Fruit fly (Drosophila melanogaster): Measurements from ENCODE around the gene CG8661.

Gene CG8661

DNA sequence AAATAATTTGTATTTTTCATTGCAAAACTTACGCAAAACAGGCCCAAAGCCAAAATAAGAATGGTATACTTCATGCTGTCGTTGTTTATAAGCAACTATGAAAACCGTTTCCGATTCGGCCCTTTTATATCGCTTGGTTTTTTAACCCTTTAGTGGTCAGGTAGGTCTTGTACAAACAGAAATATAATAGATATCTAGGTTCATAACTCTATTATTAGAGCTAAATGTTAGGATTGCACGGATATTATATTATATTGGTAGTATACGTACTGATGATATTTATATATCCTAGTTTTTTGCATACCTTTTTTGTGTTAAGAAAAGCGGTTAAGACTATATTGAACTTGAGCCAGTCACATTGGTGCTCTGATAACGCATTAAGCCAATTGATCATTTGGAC, at the start of gene CG8661:
TSS of gene CG8661 (minus strand) at position 101 of the 400 bp plus-strand sequence.
- TF ChIP-seq h (optimal IDR thresholded peaks at IDR 0.05): no peak
- no peak for TF ChIP-seq ttk (optimal IDR thresholded peaks at IDR 0.05)
- no peak for TF ChIP-seq Myc (optimal IDR thresholded peaks at IDR 0.05)
- no peak for TF ChIP-seq insv (optimal IDR thresholded peaks at IDR 0.05)
- TF ChIP-seq psq (optimal IDR thresholded peaks at IDR 0.05): no peak
- no peak for TF ChIP-seq Sin3A (optimal IDR thresholded peaks at IDR 0.05)

DNA sequence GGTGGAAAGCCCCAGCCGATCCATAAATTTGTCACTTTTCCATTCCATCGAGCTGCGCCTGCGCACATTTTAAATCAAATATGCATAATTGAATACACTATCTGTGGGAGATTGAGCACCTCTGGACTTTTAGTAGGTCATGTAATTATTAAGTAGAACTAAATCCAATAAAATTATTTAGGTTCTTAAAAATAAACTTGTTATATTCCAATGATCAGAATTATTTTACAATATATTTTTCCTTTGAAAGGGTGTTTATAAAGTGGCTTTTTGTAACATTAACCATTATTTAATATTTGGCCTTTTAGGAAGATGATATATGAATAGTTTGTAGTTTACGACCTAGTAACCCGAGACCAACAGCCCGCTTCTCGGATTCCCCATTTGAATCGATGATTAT, 49.8 kb upstream of the CG8661 start:
- TF ChIP-seq h (optimal IDR thresholded peaks at IDR 0.05): no peak
- no peak for TF ChIP-seq Sin3A (optimal IDR thresholded peaks at IDR 0.05)
- TF ChIP-seq ttk (optimal IDR thresholded peaks at IDR 0.05): no peak
- no peak for TF ChIP-seq psq (optimal IDR thresholded peaks at IDR 0.05)
- no peak for TF ChIP-seq insv (optimal IDR thresholded peaks at IDR 0.05)
- TF ChIP-seq Myc (optimal IDR thresholded peaks at IDR 0.05): no peak

DNA sequence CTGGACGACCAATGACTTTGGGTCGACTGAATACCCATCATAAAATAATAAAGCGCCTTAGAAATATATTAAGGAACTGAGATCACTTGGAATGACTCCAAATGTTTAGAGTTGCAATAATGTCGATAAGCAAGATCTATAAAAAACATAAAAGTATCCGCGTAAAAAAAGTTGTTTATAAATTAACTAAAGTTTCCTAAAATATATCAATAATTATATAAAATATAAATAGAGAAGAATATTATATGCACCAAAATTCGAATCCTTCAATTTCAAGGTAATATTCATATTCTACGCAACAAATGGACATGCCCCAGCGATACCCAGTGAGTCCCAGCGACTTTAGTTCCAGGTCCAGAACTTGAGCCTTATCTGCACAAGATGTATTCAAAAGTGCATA, 48.1 kb upstream of the CG8661 start:
- TF ChIP-seq ttk (optimal IDR thresholded peaks at IDR 0.05) (no peak), h (optimal IDR thresholded peaks at IDR 0.05) (no peak), Sin3A (optimal IDR thresholded peaks at IDR 0.05) (no peak), Myc (optimal IDR thresholded peaks at IDR 0.05) (no peak), psq (optimal IDR thresholded peaks at IDR 0.05) (no peak)

DNA sequence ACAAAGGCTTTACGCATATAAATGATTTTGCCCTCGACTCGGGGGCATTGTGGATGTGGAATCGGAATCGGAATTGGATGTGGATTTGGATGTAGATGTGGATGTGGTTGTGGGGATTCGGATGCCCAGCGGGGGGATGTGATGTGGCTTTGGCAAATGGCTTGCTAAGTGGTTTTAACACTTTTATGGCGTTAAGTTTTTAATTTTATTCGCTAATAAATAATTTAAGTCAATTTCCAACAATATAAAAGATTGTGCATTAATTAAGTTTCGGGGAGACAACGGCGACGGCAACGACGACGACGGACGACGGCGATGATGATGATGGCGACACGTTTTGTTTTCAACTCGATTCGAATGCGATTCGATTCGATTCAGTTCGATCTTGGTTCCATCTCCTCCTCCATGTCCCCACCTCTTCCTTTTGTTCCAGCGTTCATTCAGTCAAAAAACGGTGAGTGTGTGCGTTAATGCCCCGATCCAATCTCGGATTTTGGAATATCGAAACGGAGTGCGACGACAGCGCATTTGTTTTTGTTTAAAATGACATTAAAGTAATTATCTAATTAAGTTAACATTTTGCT, 46.5 kb upstream of the CG8661 start:
- TF ChIP-seq h (optimal IDR thresholded peaks at IDR 0.05) (no peak), Myc (optimal IDR thresholded peaks at IDR 0.05) (no peak), insv (optimal IDR thresholded peaks at IDR 0.05) (no peak)

DNA sequence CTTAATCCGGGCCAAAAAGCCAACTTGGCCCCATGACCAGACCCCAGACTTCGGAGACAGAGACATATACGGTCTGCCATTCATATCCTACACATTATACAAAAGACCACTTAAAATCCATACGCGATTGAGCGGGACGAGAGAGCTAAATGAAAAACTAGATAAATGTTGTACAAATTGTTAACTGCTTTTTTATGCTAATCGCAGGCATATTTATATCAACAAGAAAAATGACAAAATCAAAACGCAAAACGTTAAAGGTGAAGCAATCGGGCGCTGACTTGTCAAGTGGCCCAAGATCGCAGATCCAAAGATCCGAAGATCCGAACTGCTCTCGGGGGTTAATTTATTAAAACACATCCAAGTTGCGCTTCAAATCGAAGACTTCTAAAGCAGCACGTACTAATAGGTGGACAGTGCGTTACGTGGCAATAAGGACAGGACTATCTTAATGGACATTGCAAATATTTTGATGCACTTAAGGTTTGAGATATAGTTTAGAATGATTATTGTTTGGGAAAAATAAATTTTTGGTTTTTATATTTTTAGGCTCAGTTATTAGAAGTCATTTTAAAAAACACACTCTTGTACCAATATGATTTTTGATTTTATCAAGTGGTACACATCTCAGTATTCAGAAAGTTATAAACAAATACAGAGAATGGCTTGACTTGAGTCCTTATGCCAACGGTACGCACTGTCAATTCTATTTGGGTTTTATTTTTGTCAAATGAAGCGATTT, 45.8 kb upstream of the CG8661 start:
- TF ChIP-seq insv (optimal IDR thresholded peaks at IDR 0.05): no peak
- no peak for TF ChIP-seq Myc (optimal IDR thresholded peaks at IDR 0.05)
- TF ChIP-seq psq (optimal IDR thresholded peaks at IDR 0.05): no peak
- no peak for TF ChIP-seq ttk (optimal IDR thresholded peaks at IDR 0.05)
- no peak for TF ChIP-seq h (optimal IDR thresholded peaks at IDR 0.05)
- TF ChIP-seq Sin3A (optimal IDR thresholded peaks at IDR 0.05): no peak

DNA sequence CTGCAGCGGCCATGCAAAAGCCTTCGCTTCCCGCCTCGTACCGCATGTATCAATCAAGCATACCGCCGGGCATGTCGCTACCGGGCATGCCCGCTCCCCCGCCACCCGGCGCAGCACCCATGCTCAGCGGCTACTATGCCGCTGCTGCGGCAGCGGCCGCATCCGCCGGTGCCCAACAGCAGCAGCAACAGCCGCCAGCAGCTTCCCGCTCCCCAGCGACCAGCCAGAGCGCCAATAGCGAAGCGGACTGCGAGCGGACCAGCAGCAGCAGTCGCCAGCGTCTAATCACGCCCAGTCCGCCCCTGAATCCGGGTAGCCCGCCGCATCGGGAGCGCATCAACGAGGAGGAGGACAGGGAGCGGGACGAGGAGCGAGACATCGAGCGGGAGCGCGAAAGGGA, 38.6 kb upstream of the CG8661 start:
- TF ChIP-seq insv (optimal IDR thresholded peaks at IDR 0.05) (no peak), ttk (optimal IDR thresholded peaks at IDR 0.05) (no peak), Sin3A (optimal IDR thresholded peaks at IDR 0.05) (no peak), h (optimal IDR thresholded peaks at IDR 0.05) (no peak), Myc (optimal IDR thresholded peaks at IDR 0.05) (no peak), psq (optimal IDR thresholded peaks at IDR 0.05) (no peak)

DNA sequence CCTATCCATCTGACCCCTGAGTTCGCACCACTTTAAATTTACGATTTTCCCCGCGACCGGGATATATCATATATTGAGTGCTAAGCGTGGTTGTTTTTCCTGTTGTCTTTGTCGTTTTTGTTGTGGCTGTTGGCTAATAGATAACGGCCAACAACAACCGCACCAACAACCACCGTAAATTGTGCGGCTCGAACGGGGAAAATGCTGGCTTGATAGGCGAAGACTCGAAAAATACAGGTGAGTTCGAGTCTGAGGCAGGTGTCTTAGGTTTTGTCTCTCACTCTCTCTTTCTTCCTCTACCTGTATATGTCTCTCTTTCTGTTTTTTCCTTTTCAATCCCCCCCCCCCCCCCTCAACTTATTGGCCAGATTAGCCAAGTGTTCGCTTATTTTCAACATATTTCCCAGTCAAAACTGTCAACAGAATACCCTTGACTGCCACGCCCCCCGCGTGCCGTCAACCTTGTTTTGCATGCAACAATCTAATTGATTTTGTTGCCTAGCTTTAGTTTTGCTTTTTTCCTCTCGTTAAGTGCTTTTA, 32.5 kb upstream of the CG8661 start:
- TF ChIP-seq insv (optimal IDR thresholded peaks at IDR 0.05) (no peak), Myc (optimal IDR thresholded peaks at IDR 0.05) (no peak), ttk (optimal IDR thresholded peaks at IDR 0.05) (no peak), h (optimal IDR thresholded peaks at IDR 0.05) (no peak), psq (optimal IDR thresholded peaks at IDR 0.05) (no peak), Sin3A (optimal IDR thresholded peaks at IDR 0.05) (no peak)

DNA sequence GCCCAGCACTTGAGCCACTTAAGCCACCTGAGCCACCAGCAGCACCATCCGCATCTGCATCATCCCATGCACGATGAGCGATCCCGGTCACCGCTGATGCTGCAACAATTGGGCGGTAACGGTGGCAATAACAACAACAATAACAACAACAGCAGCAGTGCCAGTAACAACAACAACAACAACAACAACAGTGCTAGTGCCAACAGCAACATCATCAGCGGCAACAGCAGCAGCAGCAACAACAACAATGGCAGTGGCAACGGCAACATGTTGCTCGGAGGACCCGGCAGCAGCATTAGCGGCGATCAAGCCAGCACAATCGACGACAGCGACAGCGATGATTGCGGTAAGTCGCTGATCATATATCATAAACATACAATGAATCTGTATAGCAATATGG, 31.3 kb upstream of the CG8661 start:
- TF ChIP-seq Myc (optimal IDR thresholded peaks at IDR 0.05): no peak
- no peak for TF ChIP-seq h (optimal IDR thresholded peaks at IDR 0.05)
- TF ChIP-seq insv (optimal IDR thresholded peaks at IDR 0.05): no peak
- no peak for TF ChIP-seq ttk (optimal IDR thresholded peaks at IDR 0.05)
- no peak for TF ChIP-seq psq (optimal IDR thresholded peaks at IDR 0.05)
- TF ChIP-seq Sin3A (optimal IDR thresholded peaks at IDR 0.05): no peak

DNA sequence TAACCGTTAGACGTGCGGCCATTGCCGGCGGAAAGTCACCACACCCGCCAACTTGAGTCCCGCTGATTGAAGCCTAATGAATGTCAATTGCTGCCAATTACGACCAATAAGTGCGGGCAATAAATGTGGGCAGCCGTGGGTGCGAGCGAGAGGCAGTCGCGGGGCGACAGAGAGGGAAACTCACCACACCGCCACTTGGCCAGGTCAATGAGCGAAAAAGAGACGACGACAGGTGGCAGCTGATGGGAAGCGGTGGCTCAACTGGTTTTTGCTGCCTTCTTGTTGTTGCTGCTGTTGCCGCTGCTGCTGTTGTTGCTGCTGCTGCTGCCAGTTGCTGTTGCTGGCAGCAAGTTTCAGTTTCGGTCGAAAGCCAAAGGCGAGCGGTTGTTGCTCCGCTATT, 29.9 kb upstream of the CG8661 start, which contains the start of gene B-H2:
TSS of gene B-H2 (plus strand) at position 369 of the 400 bp plus-strand sequence.
- TF ChIP-seq ttk (optimal IDR thresholded peaks at IDR 0.05): no peak
- TF ChIP-seq psq (optimal IDR thresholded peaks at IDR 0.05): no peak
- no peak for TF ChIP-seq h (optimal IDR thresholded peaks at IDR 0.05)
- no peak for TF ChIP-seq insv (optimal IDR thresholded peaks at IDR 0.05)
- TF ChIP-seq Myc (optimal IDR thresholded peaks at IDR 0.05): no peak
- TF ChIP-seq Sin3A (optimal IDR thresholded peaks at IDR 0.05): no peak

DNA sequence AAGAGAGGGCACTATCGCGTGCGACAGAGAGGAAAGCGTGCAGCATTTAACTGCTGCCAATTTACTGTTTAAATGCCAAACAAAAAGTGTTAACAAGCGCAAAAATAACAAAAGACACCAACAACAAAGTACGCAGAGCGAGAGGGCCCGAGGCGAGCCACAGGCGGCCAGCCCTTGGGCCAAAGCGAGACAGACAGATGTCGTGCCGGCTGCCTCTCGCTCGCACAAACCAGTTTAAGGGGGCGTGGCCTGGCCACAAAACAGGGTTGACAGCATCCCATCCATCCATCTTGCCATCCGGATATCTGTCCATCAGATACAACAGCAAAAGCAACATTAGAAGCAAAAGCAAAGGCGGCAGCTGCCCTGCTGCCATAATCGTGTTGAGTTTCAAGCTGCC, 29.0 kb upstream of the CG8661 start:
- TF ChIP-seq h (optimal IDR thresholded peaks at IDR 0.05) (no peak), psq (optimal IDR thresholded peaks at IDR 0.05) (no peak), Sin3A (optimal IDR thresholded peaks at IDR 0.05) (no peak), insv (optimal IDR thresholded peaks at IDR 0.05) (no peak), ttk (optimal IDR thresholded peaks at IDR 0.05) (no peak), Myc (optimal IDR thresholded peaks at IDR 0.05) (no peak)

DNA sequence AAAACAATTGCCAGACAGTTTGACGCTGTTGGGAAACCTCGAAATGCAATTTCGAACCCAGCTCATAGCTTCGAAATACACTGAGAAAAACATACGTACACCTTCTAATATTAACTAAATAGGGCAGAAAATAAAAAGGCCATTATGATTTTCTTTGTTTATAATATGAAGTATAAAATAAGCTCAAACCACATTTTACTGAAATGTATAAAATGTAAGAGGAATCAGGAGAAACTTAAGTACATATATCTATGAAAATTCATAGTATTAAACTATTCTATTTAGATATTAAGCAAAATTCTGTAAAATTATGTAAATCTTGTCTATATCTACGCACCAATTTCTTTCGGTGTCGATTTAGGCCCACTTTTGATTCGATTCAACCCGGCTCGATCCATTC, 23.9 kb upstream of the CG8661 start:
- TF ChIP-seq h (optimal IDR thresholded peaks at IDR 0.05) (no peak), psq (optimal IDR thresholded peaks at IDR 0.05) (no peak), Myc (optimal IDR thresholded peaks at IDR 0.05) (no peak), insv (optimal IDR thresholded peaks at IDR 0.05) (no peak), ttk (optimal IDR thresholded peaks at IDR 0.05) (no peak), Sin3A (optimal IDR thresholded peaks at IDR 0.05) (no peak)

DNA sequence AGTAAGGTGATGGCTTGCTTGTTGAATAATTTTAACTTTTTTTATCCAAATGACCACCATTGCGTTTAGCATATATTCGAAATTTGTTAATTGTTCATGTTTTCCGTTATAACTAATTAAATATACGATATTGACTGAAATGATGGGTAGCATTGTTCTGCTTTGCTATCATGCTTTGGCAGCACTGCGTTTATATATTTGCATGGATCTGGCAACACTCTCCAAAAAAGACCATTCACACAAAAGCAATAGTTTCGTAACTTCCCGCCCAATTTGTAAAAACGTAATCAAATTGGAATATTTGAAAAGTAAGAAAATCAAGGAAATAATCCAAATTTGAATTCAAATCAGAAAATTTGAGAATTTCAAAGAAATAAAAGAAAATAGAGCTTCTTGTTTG, 21.2 kb upstream of the CG8661 start:
- no peak for TF ChIP-seq insv (optimal IDR thresholded peaks at IDR 0.05)
- TF ChIP-seq psq (optimal IDR thresholded peaks at IDR 0.05): no peak
- TF ChIP-seq Myc (optimal IDR thresholded peaks at IDR 0.05): no peak
- TF ChIP-seq Sin3A (optimal IDR thresholded peaks at IDR 0.05): no peak
- TF ChIP-seq ttk (optimal IDR thresholded peaks at IDR 0.05): no peak
- no peak for TF ChIP-seq h (optimal IDR thresholded peaks at IDR 0.05)
